Fruit fly (Drosophila melanogaster) whole organism, larva: ENCODE results near the gene Upf1.

ENCODE experiments used
- noc ChIP-seq: fragments of 200-800 bp; sonication (Bioruptor generic); optimal IDR thresholded peaks from 3 replicates; lab custom pipeline; 2019; ENCODE audit warnings: missing biosample characterization, mild to moderate bottlenecking, missing genetic modification characterization, moderate library complexity

The Upf1 gene

DNA sequence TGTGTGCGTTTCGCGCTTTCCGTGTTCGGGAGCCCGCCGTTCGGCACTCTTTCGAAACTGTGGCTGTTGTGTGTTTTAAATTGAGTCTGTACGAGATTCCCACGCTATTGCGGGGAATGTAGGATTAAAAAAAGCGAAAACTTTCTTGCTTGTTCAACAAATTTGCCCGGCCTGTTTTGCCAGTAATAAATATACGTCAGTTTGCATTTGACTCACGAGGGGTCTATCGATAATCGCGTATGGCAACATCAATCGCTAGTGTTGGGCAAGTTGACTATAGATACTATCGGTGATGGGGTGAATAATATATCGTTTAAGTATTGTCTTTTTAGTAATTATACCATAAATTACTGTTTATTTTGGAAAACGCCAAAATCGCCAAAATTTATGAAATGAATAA is at the start of gene Upf1:
TSS of gene Upf1 (minus strand) at position 228 of the 400 bp plus-strand sequence.
- no peak for TF ChIP-seq noc (tag; lab: Kevin White, UChicago)

DNA sequence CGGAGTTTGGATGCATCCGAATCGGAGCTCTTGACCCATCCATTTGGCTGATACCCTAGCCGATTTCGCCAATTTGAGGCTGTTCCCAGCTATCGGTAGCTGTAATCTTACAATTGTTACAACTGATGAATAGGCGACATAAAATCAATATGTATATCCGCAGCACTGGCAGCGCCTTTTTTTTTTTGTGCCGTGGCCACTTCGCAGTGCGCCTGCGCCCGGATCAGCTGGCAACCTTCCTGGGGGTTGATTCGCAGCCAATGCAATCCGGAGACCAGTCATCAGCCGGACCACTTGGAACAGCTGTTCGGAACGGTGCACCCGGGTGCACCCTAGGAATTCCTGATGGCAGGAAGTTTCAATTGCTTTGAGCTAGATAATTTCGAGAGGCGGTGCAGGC is 25.6 kb upstream of the Upf1 start, which contains the start of gene Pdzd8:
TSS of gene Pdzd8 (minus strand) at position 125 of the 400 bp plus-strand sequence.
- TF ChIP-seq noc (tag; lab: Kevin White, UChicago) = no peak

DNA sequence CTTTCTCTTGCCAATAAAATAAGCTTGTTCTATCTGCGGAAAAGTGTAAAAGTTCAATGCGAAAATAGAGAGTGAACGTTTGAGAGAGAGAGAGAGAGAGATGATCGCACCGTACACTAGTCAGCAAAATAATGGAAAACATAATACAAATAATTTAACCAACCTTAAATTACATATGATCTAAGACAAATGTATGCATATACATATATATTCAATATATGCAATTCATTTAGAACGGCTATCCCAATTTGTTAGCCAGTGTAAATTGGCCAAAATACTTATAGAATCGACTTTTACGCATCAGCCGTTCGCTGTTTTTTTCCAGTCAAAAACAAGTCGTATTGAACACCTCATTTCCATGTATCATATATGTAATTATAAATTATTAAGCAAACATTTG is 20.0 kb upstream of the Upf1 start:
- peak; percentile 13 for TF ChIP-seq noc (tag; lab: Kevin White, UChicago)

dm6 chrX:11924562-11924961 is 19.4 kb upstream of the Upf1 start, which contains the start of gene Sclp:
TSS of gene Sclp (minus strand) at chrX:11924662.
- no peak for TF ChIP-seq noc (tag; lab: Kevin White, UChicago)

DNA sequence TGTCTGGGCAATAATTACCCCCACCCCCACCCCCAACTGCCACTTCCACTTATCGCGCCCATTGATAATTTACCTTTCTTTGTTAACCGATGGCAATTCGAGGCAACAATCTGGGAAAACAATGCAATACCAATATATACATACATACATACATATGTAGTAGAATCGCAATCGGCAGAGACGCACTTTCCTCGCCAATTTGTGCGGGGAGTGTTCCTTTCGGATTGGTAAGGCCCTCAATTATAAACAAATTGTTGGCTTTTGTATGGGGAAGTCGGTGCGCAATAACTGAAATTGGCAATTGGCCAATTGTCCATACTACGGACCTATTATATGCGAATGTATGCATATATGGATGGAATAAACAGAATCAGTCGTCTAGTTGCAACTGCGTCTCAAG is 18.5 kb upstream of the Upf1 start:
- no peak for TF ChIP-seq noc (tag; lab: Kevin White, UChicago)

DNA sequence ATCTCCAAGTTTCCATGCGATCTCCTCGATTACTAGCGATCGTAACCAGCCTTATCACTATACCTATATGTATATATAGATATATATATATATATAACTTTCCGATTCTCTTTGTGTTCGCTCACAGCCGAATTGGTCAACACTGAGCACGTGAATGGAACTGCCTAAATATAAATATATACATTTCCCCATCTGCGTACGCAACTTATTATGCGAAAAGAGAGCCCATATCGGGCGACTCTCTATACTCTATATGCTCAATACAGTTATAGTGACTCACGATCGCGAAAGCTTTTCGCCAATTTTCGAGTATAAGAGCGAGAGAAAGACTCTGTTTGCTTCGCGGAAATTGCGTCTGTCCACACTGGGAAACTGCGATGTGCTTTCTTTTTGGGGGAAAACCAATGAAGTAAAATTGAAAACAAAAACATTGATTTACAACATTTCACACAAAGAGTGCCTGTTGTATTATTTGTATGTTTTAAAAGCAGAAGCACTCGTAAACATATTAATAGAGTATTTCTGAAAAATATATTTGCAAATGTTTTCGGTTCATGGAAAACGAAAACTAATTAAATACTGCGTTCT is 17.6 kb upstream of the Upf1 start:
- TF ChIP-seq noc (tag; lab: Kevin White, UChicago) = no peak

dm6 chrX:11920959-11921358 is 15.8 kb upstream of the Upf1 start:
- peak; percentile 82 for TF ChIP-seq noc (tag; lab: Kevin White, UChicago)

DNA sequence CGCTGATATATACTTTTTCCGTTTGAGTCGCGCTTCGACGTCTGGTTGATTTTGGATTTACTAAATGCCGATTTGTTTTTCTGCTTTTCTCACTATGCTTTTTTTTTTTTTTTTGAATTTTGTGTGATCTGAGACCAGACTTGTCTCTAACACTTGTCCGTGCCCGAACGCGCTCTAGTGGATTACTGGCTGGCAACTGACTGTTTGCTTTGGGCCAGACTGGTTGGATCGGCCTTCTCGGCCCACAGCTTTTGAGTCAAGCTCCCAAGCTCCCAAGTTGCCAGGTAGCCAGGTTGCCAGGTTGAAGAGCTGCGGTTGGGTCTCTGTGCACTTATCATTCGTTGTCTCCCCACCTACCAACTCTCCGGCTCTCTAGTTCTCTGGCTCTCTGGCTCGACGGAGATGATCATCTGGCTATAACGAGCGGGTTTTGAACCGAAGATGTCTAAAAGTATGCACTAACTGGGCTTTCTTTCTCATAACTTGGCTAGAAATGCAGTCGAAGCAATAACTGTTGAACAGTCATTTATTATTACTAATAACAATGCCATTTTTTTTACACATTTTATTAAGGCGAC is 12.0 kb upstream of the Upf1 start, which contains the start of gene pot:
TSS of gene pot (minus strand) at position 205 of the 578 bp plus-strand sequence.
- no peak for TF ChIP-seq noc (tag; lab: Kevin White, UChicago)

DNA sequence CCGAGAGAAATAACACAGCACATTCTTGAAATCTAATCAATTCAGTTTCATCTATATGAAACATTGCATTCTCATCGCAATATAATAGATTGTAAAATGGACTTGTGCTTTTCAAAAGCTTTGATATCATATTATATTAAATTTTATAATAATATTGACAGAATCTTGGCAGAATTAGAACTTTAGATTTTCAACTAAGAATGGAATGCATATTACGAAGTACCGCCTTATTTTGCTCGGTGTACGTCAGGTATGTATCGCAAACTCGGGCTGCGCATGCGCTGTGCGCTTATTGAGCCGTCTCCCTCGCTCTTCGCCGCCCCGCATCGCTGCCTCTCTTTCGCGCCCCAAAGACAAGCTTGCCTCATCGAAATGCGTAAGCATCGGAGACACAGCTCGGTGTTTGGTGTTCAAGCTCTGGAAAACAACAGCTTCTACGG is 10.0 kb upstream of the Upf1 start:
- TF ChIP-seq noc (tag; lab: Kevin White, UChicago) = peak; percentile 86

- TF ChIP-seq noc (tag; lab: Kevin White, UChicago) = no peak
Observed at dm6 chrX:11913581-11913980, 8.4 kb upstream of the Upf1 start.

DNA sequence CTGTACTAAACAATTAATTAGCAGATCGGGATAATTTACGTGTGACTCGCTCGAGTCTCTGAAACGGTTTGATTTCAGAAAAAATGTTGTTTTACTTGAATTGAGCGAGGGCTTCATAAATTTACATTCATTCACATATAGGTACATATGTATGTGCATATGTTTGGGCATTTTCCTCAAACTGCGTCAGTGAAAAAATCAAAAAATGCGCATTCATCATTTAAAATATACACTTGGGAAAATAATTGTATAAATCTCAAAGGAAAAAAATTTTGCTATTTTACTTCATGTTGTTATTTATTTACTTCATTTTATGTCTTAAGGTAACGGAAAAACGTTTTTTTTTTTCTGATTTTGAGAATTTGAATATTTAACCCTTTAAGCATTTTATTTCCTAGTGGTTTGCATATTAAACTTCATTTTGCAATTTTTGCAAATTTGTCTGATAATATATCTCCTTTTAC is 1.7 kb upstream of the Upf1 start, which contains the start of gene CG43156:
TSS of gene CG43156 (minus strand) at position 51 of the 464 bp plus-strand sequence.
- TF ChIP-seq noc (tag; lab: Kevin White, UChicago) = no peak

DNA sequence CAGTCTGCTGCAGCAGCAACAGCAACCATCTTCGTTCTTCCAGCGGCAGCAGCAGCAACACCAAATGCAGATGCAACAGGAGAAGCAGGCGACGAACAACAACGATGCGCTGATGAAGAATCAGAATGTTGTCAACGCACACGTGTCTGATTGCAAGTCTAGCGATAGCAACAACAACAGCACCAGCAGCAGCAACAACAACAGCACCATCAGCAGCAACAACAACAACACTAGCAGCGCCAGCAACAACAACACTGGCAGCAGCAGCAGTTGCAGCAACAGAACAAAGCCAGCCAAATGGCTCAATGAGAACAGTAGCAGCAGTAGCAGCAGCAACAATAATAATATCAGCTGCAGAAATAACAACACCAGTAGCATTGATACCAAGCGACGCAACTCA is 10.0 kb downstream of the Upf1 start:
- no peak for TF ChIP-seq noc (tag; lab: Kevin White, UChicago)

DNA sequence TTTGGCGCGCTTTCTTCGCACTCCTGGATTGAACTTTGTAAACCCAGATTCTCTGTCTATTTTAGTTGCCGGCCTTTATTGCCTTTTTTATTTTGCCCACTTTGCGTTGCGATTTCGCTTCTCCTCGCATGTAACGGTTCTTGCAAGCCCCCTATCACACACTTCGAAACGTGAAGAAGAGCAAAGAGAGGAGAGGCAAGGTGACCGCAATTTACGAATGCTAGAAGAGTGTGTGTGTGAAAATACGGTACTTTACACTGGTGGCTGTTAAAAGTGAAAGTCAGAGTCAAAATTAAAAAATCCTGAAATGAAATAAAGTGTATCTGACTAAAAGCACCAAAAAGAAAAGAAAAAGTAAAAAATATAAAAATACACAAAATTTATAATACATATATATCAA is 11.0 kb downstream of the Upf1 start:
- TF ChIP-seq noc (tag; lab: Kevin White, UChicago) = no peak

DNA sequence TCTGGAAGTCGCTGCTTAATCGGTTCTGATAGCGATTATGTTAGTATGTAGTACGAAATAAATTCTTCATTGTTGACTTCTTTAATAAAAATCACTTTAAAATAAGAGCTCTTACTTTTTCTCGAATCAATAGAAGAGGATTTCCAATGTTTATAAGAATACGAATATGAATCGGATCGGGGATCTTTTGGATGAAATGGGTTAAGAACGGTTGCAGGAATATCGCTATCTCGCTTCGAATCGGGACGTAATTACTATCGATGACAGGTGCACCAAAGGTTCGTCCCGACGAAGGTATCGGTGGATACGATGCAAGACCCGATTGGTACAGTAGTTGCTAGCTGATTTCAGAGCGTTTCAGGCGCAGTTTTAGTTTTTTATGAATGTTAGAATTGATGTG is 11.5 kb downstream of the Upf1 start, which contains the start of gene wisp:
TSS of gene wisp (plus strand) at position 301 of the 400 bp plus-strand sequence.
- no peak for TF ChIP-seq noc (tag; lab: Kevin White, UChicago)

DNA sequence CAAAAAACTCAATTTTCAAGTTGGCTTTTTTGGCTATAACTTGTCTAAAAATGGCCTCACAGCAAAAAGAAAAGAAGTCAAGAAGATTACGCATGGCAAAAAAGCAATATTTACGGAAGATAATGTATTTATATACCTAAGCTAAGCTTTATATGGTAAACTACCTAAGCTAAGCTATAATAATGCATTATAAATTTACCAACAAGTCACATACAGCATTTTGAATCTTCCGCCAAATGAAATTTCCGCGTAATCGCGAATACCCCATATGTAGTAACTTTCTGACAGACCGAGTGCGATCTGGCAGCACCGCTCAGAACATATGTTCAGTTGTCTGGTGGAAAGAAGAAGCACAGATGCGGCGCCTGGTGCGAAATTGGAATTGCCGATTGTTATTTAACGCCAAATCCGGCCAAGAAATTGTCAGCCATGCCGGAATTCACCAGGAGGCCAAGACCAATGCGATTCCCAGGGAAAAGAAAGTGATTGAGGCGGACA is 13.4 kb downstream of the Upf1 start, which contains the start of gene sicily:
TSS of gene sicily (plus strand) at position 51 of the 498 bp plus-strand sequence.
- TF ChIP-seq noc (tag; lab: Kevin White, UChicago) = no peak

dm6 chrX:11888142-11888541 is 17.0 kb downstream of the Upf1 start, which contains the start of gene CG1840:
TSS of gene CG1840 (plus strand) at chrX:11888352.
- no peak for TF ChIP-seq noc (tag; lab: Kevin White, UChicago)
